Worm (Caenorhabditis elegans): ENCODE data around the gene npr-39.

npr-39 gene

ce11 chrV:10111129-10111528 lies 44.3 kb downstream of the npr-39 start:
- TF ChIP-seq dao-5 (tag; optimal IDR thresholded peaks at IDR 0.05) (no peak), him-1 (tag; optimal IDR thresholded peaks at IDR 0.05) (no peak), W03F9.2 (tag; optimal IDR thresholded peaks at IDR 0.05) (no peak)

DNA sequence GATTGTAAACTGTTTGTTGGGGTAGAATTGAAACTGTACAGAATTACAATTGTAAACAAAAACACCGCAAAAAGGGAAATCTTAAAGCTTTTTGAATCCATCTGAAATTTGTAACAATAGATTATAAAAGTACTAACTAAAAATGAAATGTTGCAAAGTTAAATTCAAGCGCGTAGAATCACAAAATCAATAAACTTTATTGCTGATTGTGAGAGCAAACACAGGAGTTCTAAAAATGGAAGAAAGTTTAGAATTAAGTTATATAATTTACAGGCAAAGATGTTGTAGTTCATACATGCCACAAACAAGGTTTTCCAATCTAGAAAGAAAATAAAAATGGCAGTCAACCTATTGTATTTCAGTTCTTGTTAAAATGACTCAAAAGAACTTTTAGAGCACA lies 45.3 kb downstream of the npr-39 start, which contains the start of gene C08B6.3:
Gene C08B6.3, minus strand, starts transcription at position 101 of the 400 bp plus-strand sequence.
- TF ChIP-seq W03F9.2 (tag; optimal IDR thresholded peaks at IDR 0.05) (no peak), him-1 (tag; optimal IDR thresholded peaks at IDR 0.05) (no peak), dao-5 (tag; optimal IDR thresholded peaks at IDR 0.05) (no peak)

- TF ChIP-seq W03F9.2 (tag; optimal IDR thresholded peaks at IDR 0.05) (no peak), dao-5 (tag; optimal IDR thresholded peaks at IDR 0.05) (no peak), him-1 (tag; optimal IDR thresholded peaks at IDR 0.05) (no peak)
Measured at ce11 chrV:10114329-10114728, 47.5 kb downstream of the npr-39 start, which contains the start of gene cht-5. Gene cht-5, plus strand, starts transcription at chrV:10114629.

DNA sequence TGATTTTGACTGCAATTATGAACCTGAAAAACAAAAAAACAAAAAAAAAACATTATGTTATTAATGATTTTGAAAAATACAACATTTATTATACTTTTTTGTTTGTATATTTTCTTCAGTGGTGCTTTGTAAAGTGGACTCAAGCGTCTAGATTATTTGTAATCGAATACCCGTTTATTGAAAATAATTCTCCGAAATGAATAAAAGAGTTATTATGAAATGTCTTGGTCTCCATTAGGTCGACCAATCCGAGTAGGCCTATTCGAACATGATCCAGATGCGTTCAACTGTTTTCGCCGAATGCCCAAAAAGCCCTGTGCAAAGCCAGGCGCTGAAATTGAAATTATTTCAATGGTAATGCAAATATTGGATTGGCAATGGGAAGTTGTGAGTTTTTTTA lies 50.6 kb downstream of the npr-39 start, which contains the start of gene C08B6.5:
Gene C08B6.5, plus strand, starts transcription at position 301 of the 400 bp plus-strand sequence.
- TF ChIP-seq W03F9.2 (tag; optimal IDR thresholded peaks at IDR 0.05) (no peak), dao-5 (tag; optimal IDR thresholded peaks at IDR 0.05) (no peak), him-1 (tag; optimal IDR thresholded peaks at IDR 0.05) (no peak)
